Worm (Caenorhabditis elegans) whole organism, L2 larva: ENCODE results near the gene fbxb-46.

Source experiments
- R02D3.7 ChIP-seq: fragments of 150-350 bp; optimal IDR thresholded peaks from 2 replicates; lab custom pipeline; 2014; ENCODE audit warnings: missing biosample characterization, missing genetic modification characterization
- aly-2 ChIP-seq: fragments of 150-350 bp; optimal IDR thresholded peaks from 2 replicates; lab custom pipeline; 2014; ENCODE audit warnings: missing biosample characterization, missing genetic modification characterization
- dmd-4 ChIP-seq: sonication (generic microtip); optimal IDR thresholded peaks from 2 replicates; lab custom pipeline; 2017; ENCODE audit warnings: missing biosample characterization, missing genetic modification characterization
- elt-1 ChIP-seq: fragments of 150-350 bp; optimal IDR thresholded peaks from 2 replicates; lab custom pipeline; 2014; ENCODE audit warnings: missing biosample characterization, missing genetic modification characterization
- lin-39 ChIP-seq: fragments of 150-350 bp; optimal IDR thresholded peaks from 2 replicates; lab custom pipeline; 2014; ENCODE audit warnings: missing biosample characterization, missing genetic modification reagents, missing genetic modification characterization
- mab-5 ChIP-seq: fragments of 150-350 bp; optimal IDR thresholded peaks from 2 replicates; lab custom pipeline; 2014; ENCODE audit warnings: missing biosample characterization, missing genetic modification characterization
- mdl-1 ChIP-seq, 2 experiments: fragments of 150-350 bp in 1 of 2; sonication (generic microtip) in 1 of 2; optimal IDR thresholded peaks; 2 replicates each; lab custom pipeline; 2017; ENCODE audit warnings: missing biosample characterization in 2 of 2, missing genetic modification characterization in 2 of 2
- nhr-10 ChIP-seq: sonication (generic microtip); optimal IDR thresholded peaks from 2 replicates; lab custom pipeline; 2017; ENCODE audit warnings: missing biosample characterization, missing genetic modification characterization
- skn-1 ChIP-seq: sonication (generic microtip); optimal IDR thresholded peaks from 2 replicates; lab custom pipeline; 2017; ENCODE audit warnings: missing biosample characterization, missing genetic modification characterization
- snpc-4 ChIP-seq: fragments of 150-350 bp; optimal IDR thresholded peaks from 2 replicates; lab custom pipeline; 2014; ENCODE audit warnings: missing biosample characterization, missing genetic modification characterization
- zag-1 ChIP-seq: fragments of 150-350 bp; optimal IDR thresholded peaks from 2 replicates; lab custom pipeline; 2014; ENCODE audit warnings: missing biosample characterization, missing genetic modification characterization
- ztf-11 ChIP-seq: sonication (generic microtip); optimal IDR thresholded peaks from 2 replicates; lab custom pipeline; 2017; ENCODE audit warnings: missing biosample characterization, missing genetic modification characterization

DNA sequence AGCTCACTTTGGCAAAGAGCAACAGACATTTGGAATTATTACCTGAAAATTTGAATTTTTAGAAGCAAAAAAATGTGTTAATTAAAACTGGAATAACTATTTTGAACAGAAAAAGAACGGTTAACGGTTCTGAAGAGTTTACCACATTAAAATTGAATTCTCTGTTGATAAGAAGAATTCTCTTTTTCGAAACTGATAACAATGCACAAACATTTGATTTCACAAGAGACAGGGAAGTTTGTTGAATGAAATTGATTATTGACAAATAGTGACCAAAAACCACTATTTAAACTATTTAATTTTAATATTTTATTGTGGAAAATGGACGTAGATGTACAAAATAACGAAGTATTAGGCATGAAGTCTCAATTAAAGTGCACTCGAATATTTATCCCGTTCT, 36.6 kb upstream of the fbxb-46 start:
- TF ChIP-seq aly-2 (tag; lab: Kevin White, UChicago) (no peak), R02D3.7 (no peak), zag-1 (tag; lab: Kevin White, UChicago) (no peak), lin-39 (tag; lab: Kevin White, UChicago) (no peak), ztf-11 (tag; lab: Kevin White, UChicago) (no peak), skn-1 (no peak), elt-1 (tag; lab: Kevin White, UChicago) (no peak), mdl-1 (tag; optimal IDR thresholded peaks at IDR 0.05; lab: Kevin White, UChicago) (no peak), dmd-4 (tag; lab: Kevin White, UChicago) (no peak), snpc-4 (tag; lab: Kevin White, UChicago) (no peak), mab-5 (tag; lab: Kevin White, UChicago) (no peak), nhr-10 (no peak)
